Fruit fly (Drosophila melanogaster) whole organism, embryonic: ENCODE results near the gene MsrA.
A peak's percentile ranks its signal among the peaks of the same experiment; 100 is the strongest.

Source experiments
- Atf6 ChIP-seq: fragments of 200-800 bp; sonication (Bioruptor generic); IDR thresholded peaks from 2 replicates; pipeline ENCODE4 v1.3.6; 2022; ENCODE audit warnings: missing biosample characterization, missing genetic modification characterization
- B-H2 ChIP-seq: fragments of 200-800 bp; sonication (Bioruptor generic); optimal IDR thresholded peaks from 2 replicates; lab custom pipeline; 2018; ENCODE audit warnings: missing biosample characterization, mild to moderate bottlenecking, missing genetic modification characterization
- Blimp-1 ChIP-seq: fragments of 200-800 bp; sonication (Bioruptor generic); optimal IDR thresholded peaks from 3 replicates; lab custom pipeline; 2018; ENCODE audit warnings: missing biosample characterization, missing genetic modification characterization, mild to moderate bottlenecking, moderate library complexity, missing genetic modification reagents
- C15 ChIP-seq: fragments of 200-800 bp; sonication (Bioruptor generic); IDR thresholded peaks from 3 replicates; pipeline ENCODE4 v1.3.6; 2022; ENCODE audit warnings: missing biosample characterization, missing genetic modification characterization
- CG10462 ChIP-seq: fragments of 200-800 bp; sonication (Bioruptor generic); optimal IDR thresholded peaks from 2 replicates; lab custom pipeline; 2016; ENCODE audit warnings: missing biosample characterization, missing genetic modification characterization
- CG11504 ChIP-seq: fragments of 200-800 bp; sonication (Bioruptor generic); optimal IDR thresholded peaks from 3 replicates; lab custom pipeline; 2019; ENCODE audit warnings: missing biosample characterization, mild to moderate bottlenecking, missing genetic modification characterization, moderate library complexity
- CG13287 ChIP-seq: fragments of 200-800 bp; sonication (Bioruptor generic); IDR thresholded peaks from 2 replicates; pipeline ENCODE4 v1.3.6; 2022; ENCODE audit warnings: missing biosample characterization, missing genetic modification characterization; ENCODE audit not compliant: partially characterized antibody
- CG14050 ChIP-seq: fragments of 200-800 bp; sonication (Bioruptor generic); IDR thresholded peaks from 3 replicates; pipeline ENCODE4 v1.3.6; 2022; ENCODE audit warnings: missing biosample characterization, missing genetic modification characterization
- CG14441 ChIP-seq: fragments of 200-800 bp; sonication (Bioruptor generic); IDR thresholded peaks from 2 replicates; pipeline ENCODE4 v1.3.6; 2022; ENCODE audit warnings: missing biosample characterization, missing genetic modification characterization
- CG15011 ChIP-seq: fragments of 200-800 bp; sonication (Bioruptor generic); optimal IDR thresholded peaks from 3 replicates; lab custom pipeline; 2018; ENCODE audit warnings: missing biosample characterization, mild to moderate bottlenecking, missing genetic modification characterization
- CG1647 ChIP-seq: fragments of 200-800 bp; sonication (Bioruptor generic); optimal IDR thresholded peaks from 3 replicates; lab custom pipeline; 2016; ENCODE audit warnings: missing biosample characterization, missing genetic modification characterization
- CG17568 ChIP-seq: fragments of 200-800 bp; sonication (Bioruptor generic); optimal IDR thresholded peaks from 2 replicates; lab custom pipeline; 2018; ENCODE audit warnings: missing biosample characterization, mild to moderate bottlenecking, missing genetic modification characterization, moderate library complexity
- CG17912 ChIP-seq: fragments of 200-800 bp; sonication (Bioruptor generic); optimal IDR thresholded peaks from 2 replicates; lab custom pipeline; 2018; ENCODE audit warnings: missing biosample characterization, mild to moderate bottlenecking, missing genetic modification characterization
- CG18011 ChIP-seq: fragments of 200-800 bp; sonication (Bioruptor generic); optimal IDR thresholded peaks from 2 replicates; lab custom pipeline; 2017; ENCODE audit warnings: missing biosample characterization, missing genetic modification characterization, mild to moderate bottlenecking, moderate library complexity, missing genotype
- CG2875 ChIP-seq: fragments of 200-800 bp; sonication (Bioruptor generic); optimal IDR thresholded peaks from 2 replicates; lab custom pipeline; 2017; ENCODE audit warnings: missing biosample characterization, mild to moderate bottlenecking, missing genetic modification characterization, missing genetic modification reagents
- CG34224 ChIP-seq: fragments of 200-800 bp; sonication (Bioruptor generic); IDR thresholded peaks from 3 replicates; pipeline ENCODE4 v1.3.6; 2022; ENCODE audit warnings: missing biosample characterization, missing genetic modification characterization; ENCODE audit not compliant: partially characterized antibody
- CG4360 ChIP-seq: fragments of 200-800 bp; sonication (Bioruptor generic); IDR thresholded peaks from 2 replicates; pipeline ENCODE4 v1.3.6; 2022; ENCODE audit warnings: missing biosample characterization, missing genetic modification characterization
- CG4730 ChIP-seq: fragments of 200-800 bp; sonication (Bioruptor generic); IDR thresholded peaks from 2 replicates; pipeline ENCODE4 v1.3.6; 2022; ENCODE audit warnings: missing biosample characterization, missing genetic modification characterization
- CG6813 ChIP-seq: fragments of 200-800 bp; sonication (Bioruptor generic); optimal IDR thresholded peaks from 2 replicates; lab custom pipeline; 2017; ENCODE audit warnings: missing biosample characterization, missing genetic modification characterization, mild to moderate bottlenecking, moderate library complexity, missing genetic modification reagents
- CG9817 ChIP-seq: fragments of 200-800 bp; sonication (Bioruptor generic); optimal IDR thresholded peaks from 2 replicates; lab custom pipeline; 2018; ENCODE audit warnings: missing biosample characterization, mild to moderate bottlenecking, missing genetic modification characterization, moderate library complexity
- CHES-1-like ChIP-seq: fragments of 200-800 bp; sonication (Bioruptor generic); optimal IDR thresholded peaks from 2 replicates; lab custom pipeline; 2016; ENCODE audit warnings: missing biosample characterization, missing genetic modification characterization
- Chrac-16 ChIP-seq: fragments of 200-800 bp; sonication (Bioruptor generic); optimal IDR thresholded peaks from 3 replicates; lab custom pipeline; 2016; ENCODE audit warnings: missing biosample characterization, missing genetic modification characterization
- Dad ChIP-seq: fragments of 200-800 bp; sonication (Bioruptor generic); optimal IDR thresholded peaks from 3 replicates; lab custom pipeline; 2016; ENCODE audit warnings: missing biosample characterization, missing genetic modification characterization
- Dip3 ChIP-seq: fragments of 200-800 bp; sonication (Bioruptor generic); optimal IDR thresholded peaks from 3 replicates; lab custom pipeline; 2016; ENCODE audit warnings: missing biosample characterization, missing genetic modification characterization
- Dll ChIP-seq: fragments of 200-800 bp; sonication (Bioruptor generic); IDR thresholded peaks from 4 replicates; pipeline ENCODE4 v1.3.6; 2022; ENCODE audit warnings: missing biosample characterization, missing genetic modification characterization; ENCODE audit not compliant: partially characterized antibody
- Dref ChIP-seq: fragments of 200-800 bp; sonication (Bioruptor generic); IDR thresholded peaks from 2 replicates; pipeline ENCODE4 v1.3.6; 2022; ENCODE audit warnings: missing biosample characterization, missing genetic modification characterization
- ERR ChIP-seq: fragments of 200-800 bp; sonication (Bioruptor generic); optimal IDR thresholded peaks from 2 replicates; lab custom pipeline; 2016; ENCODE audit warnings: missing biosample characterization, missing genetic modification characterization
- Meics ChIP-seq: fragments of 200-800 bp; sonication (Bioruptor generic); optimal IDR thresholded peaks from 2 replicates; lab custom pipeline; 2017; ENCODE audit warnings: missing biosample characterization, mild to moderate bottlenecking, missing genetic modification characterization
- NfI ChIP-seq: fragments of 200-800 bp; sonication (Bioruptor generic); optimal IDR thresholded peaks from 3 replicates; lab custom pipeline; 2018; ENCODE audit warnings: missing biosample characterization, mild to moderate bottlenecking, missing genetic modification characterization, moderate library complexity
- PHDP ChIP-seq: fragments of 200-800 bp; sonication (Bioruptor generic); optimal IDR thresholded peaks from 3 replicates; lab custom pipeline; 2018; ENCODE audit warnings: missing biosample characterization, mild to moderate bottlenecking, missing genetic modification characterization, moderate library complexity
- Trl ChIP-seq, 3 experiments: fragments of >200 bp in 2 of 3; fragments of 200-800 bp in 1 of 3; sonication (Bioruptor generic) in 1 of 3; optimal IDR thresholded peaks; 2 replicates in 1 of 3; 3 replicates in 2 of 3; lab custom pipeline; 2016 to 2017; ENCODE audit warnings: missing biosample characterization in 1 of 3, missing genetic modification characterization in 1 of 3
- chinmo ChIP-seq: fragments of 200-800 bp; sonication (Bioruptor generic); IDR thresholded peaks from 4 replicates; pipeline ENCODE4 v1.3.6; 2022; ENCODE audit warnings: missing biosample characterization, missing genetic modification characterization; ENCODE audit not compliant: partially characterized antibody
- chm ChIP-seq: fragments of 200-800 bp; sonication (Bioruptor generic); IDR thresholded peaks from 2 replicates; pipeline ENCODE4 v1.3.6; 2022; ENCODE audit warnings: missing biosample characterization, missing genetic modification characterization
- gcm ChIP-seq: fragments of 200-800 bp; sonication (Bioruptor generic); optimal IDR thresholded peaks from 2 replicates; lab custom pipeline; 2019; ENCODE audit warnings: missing biosample characterization, mild to moderate bottlenecking, missing genetic modification characterization, moderate library complexity
- h ChIP-seq: fragments of >200 bp; optimal IDR thresholded peaks from 2 replicates; lab custom pipeline; 2017
- hkb ChIP-seq, 2 experiments: fragments of 200-800 bp in 1 of 2; fragments of >200 bp in 1 of 2; sonication (Bioruptor generic) in 1 of 2; IDR thresholded peaks in 1 of 2; optimal IDR thresholded peaks in 1 of 2; 2 replicates each; pipeline versions ENCODE4 v1.3.6 to Lab custom; 2017 to 2022; ENCODE audit warnings: missing biosample characterization in 1 of 2, missing genetic modification characterization in 1 of 2
- kay ChIP-seq: fragments of 200-800 bp; sonication (Bioruptor generic); optimal IDR thresholded peaks from 2 replicates; lab custom pipeline; 2016; ENCODE audit warnings: missing biosample characterization, missing genetic modification characterization
- lilli ChIP-seq: fragments of 200-800 bp; sonication (Bioruptor generic); optimal IDR thresholded peaks from 3 replicates; lab custom pipeline; 2016; ENCODE audit warnings: missing biosample characterization, missing genetic modification characterization
- maf-S ChIP-seq: fragments of 200-800 bp; sonication (Bioruptor generic); optimal IDR thresholded peaks from 2 replicates; lab custom pipeline; 2016; ENCODE audit warnings: missing biosample characterization, missing genetic modification characterization
- nerfin-2 ChIP-seq: fragments of 200-800 bp; sonication (Bioruptor generic); IDR thresholded peaks from 2 replicates; pipeline ENCODE4 v1.3.6; 2022; ENCODE audit warnings: missing biosample characterization, missing genetic modification characterization; ENCODE audit not compliant: partially characterized antibody
- pros ChIP-seq: fragments of 200-800 bp; sonication (Bioruptor generic); optimal IDR thresholded peaks from 3 replicates; lab custom pipeline; 2019; ENCODE audit warnings: missing biosample characterization, mild to moderate bottlenecking, missing genetic modification characterization, moderate library complexity
- salm ChIP-seq: fragments of 200-800 bp; sonication (Bioruptor generic); optimal IDR thresholded peaks from 2 replicates; lab custom pipeline; 2018; ENCODE audit warnings: missing biosample characterization, mild to moderate bottlenecking, missing genetic modification characterization
- scrt ChIP-seq: fragments of 200-800 bp; sonication (Bioruptor generic); optimal IDR thresholded peaks from 2 replicates; lab custom pipeline; 2018; ENCODE audit warnings: missing biosample characterization, mild to moderate bottlenecking, missing genetic modification characterization, moderate library complexity
- tio ChIP-seq: fragments of 200-800 bp; sonication (Bioruptor generic); optimal IDR thresholded peaks from 2 replicates; lab custom pipeline; 2017; ENCODE audit warnings: missing biosample characterization, missing genetic modification characterization, inconsistent platforms
- toy ChIP-seq: fragments of 200-800 bp; sonication (Bioruptor generic); IDR thresholded peaks from 2 replicates; pipeline ENCODE4 v1.3.6; 2022; ENCODE audit warnings: missing biosample characterization, missing genetic modification characterization
- trem ChIP-seq: fragments of 200-800 bp; optimal IDR thresholded peaks from 3 replicates; lab custom pipeline; 2019; ENCODE audit warnings: missing biosample characterization, mild to moderate bottlenecking, missing genetic modification characterization, moderate library complexity
- twi ChIP-seq: fragments of 200-800 bp; optimal IDR thresholded peaks from 2 replicates; lab custom pipeline; 2019; ENCODE audit warnings: missing biosample characterization, mild to moderate bottlenecking, missing genetic modification characterization, moderate library complexity

The MsrA gene

DNA sequence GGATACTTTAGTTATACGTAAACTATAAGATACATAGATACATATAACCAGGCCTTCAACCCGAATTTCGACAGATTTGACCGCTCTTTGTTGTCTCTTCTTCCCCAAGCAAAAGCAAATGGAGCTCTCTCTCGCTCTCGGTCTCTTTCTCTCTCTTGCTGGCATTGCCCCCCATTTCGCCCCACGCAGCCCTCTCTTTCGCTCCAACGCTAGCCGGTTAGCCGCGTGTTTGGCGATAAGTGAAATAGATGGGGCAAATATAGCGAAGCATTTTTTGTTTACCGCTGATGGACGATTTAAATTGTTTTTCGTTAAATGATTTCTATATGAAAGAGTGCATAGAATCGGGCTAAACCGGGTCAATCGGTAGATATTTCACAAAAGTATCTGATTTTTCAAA lies 3.6 kb downstream of the MsrA start (continued):
- TF ChIP-seq CHES-1-like (GFP tag; lab: Kevin White, UChicago) (peak; percentile 60), Chrac-16 (no peak), PHDP (tag; lab: Kevin White, UChicago) (no peak), scrt (GFP tag; lab: Kevin White, UChicago) (peak; percentile 21), chm (GFP tag; lab: Robert Waterston, UW) (peak; percentile 22; the same call in 1 of the 2 replicates), nerfin-2 (GFP tag; lab: Robert Waterston, UW) (no peak), CG6813 (GFP tag; lab: Kevin White, UChicago) (no peak), Trl (optimal IDR thresholded peaks at IDR 0.05; lab: Kevin White, UChicago) (peak; percentile 94 to 97), Trl (GFP tag; optimal IDR thresholded peaks at IDR 0.05; lab: Kevin White, UChicago) (peak; percentile 17)

DNA sequence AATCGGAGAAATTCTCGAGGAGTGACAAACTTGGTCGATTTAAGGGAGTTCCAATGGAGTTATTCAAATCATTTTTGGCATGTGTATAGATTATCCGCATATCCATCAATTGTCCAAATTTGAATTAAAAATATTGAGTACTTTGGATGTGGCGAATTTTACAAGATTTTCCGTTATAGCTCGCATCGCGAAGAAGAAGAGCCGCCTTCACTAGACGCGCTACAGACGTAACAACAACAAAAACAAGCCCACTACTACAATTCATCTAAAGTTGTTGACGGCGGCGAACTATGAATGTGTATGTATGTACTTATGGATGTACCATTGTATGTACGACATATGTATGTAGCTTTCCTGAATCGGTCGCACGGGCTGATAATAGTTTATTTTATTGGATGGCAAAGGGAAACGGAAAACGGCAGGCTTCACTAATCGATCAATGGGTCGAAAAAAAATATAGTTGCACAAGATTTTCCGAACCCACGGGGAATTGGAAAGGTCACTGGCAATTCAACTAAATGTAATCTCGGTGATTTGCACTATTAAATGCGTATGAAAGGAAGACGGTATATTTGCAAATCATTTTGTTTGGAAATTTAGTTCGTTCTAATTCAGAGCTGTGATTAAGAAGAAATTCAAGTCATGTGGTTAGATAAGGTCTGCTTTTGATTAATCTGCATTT lies 4.1 kb downstream of the MsrA start:
- no peak for TF ChIP-seq Blimp-1
- no peak for TF ChIP-seq salm (tag; lab: Kevin White, UChicago)
- no peak for TF ChIP-seq CG17912 (GFP tag; lab: Kevin White, UChicago)
- peak; percentile 0 for TF ChIP-seq B-H2 (GFP tag; lab: Kevin White, UChicago)
- no peak for TF ChIP-seq twi (tag; lab: Kevin White, UChicago)
- TF ChIP-seq CG18011 (GFP tag; lab: Kevin White, UChicago), result no peak
- TF ChIP-seq hkb (optimal IDR thresholded peaks at IDR 0.05; lab: Kevin White, UChicago), result no peak
- TF ChIP-seq hkb (GFP tag; IDR thresholded peaks at IDR 0.05; lab: Robert Waterston, UW), result peak; percentile 10; the same call in 1 of the 2 replicates
- TF ChIP-seq tio (GFP tag; lab: Kevin White, UChicago), result no peak
- TF ChIP-seq CG10462 (GFP tag; lab: Kevin White, UChicago), result no peak
- TF ChIP-seq CG4730 (GFP tag; lab: Robert Waterston, UW), result no peak
- no peak for TF ChIP-seq C15 (GFP tag; lab: Robert Waterston, UW)
- TF ChIP-seq Atf6 (GFP tag; lab: Robert Waterston, UW), result no peak
- no peak for TF ChIP-seq CG34224 (GFP tag; lab: Robert Waterston, UW)
- TF ChIP-seq toy (GFP tag; lab: Robert Waterston, UW), result no peak
- no peak for TF ChIP-seq gcm (GFP tag; lab: Kevin White, UChicago)
- no peak for TF ChIP-seq CG15011 (GFP tag; lab: Kevin White, UChicago)
- TF ChIP-seq NfI (GFP tag; lab: Kevin White, UChicago), result no peak
- TF ChIP-seq lilli (GFP tag; lab: Kevin White, UChicago), result no peak
- no peak for TF ChIP-seq h (lab: Kevin White, UChicago)
- no peak for TF ChIP-seq CG17568 (GFP tag; lab: Kevin White, UChicago)
- TF ChIP-seq trem (tag; lab: Kevin White, UChicago), result no peak
- no peak for TF ChIP-seq CG9817
- no peak for TF ChIP-seq maf-S (GFP tag; lab: Kevin White, UChicago)
- TF ChIP-seq CG14050 (GFP tag; lab: Robert Waterston, UW), result no peak
- TF ChIP-seq ERR, result no peak
- TF ChIP-seq kay (GFP tag; lab: Kevin White, UChicago), result no peak
- no peak for TF ChIP-seq Dref (GFP tag; lab: Robert Waterston, UW)
- TF ChIP-seq CG11504 (tag; lab: Kevin White, UChicago), result no peak
- TF ChIP-seq pros (GFP tag; lab: Kevin White, UChicago), result no peak
- TF ChIP-seq Meics (GFP tag; lab: Kevin White, UChicago), result no peak
- TF ChIP-seq Dll, result no peak; the same call in 3 of the 4 replicates
- no peak for TF ChIP-seq CG2875 (GFP tag; lab: Kevin White, UChicago)
- peak; percentile 81 for TF ChIP-seq CG4360 (GFP tag; lab: Robert Waterston, UW)
- TF ChIP-seq CG14441 (GFP tag; lab: Robert Waterston, UW), result no peak
- TF ChIP-seq CG13287 (GFP tag; lab: Robert Waterston, UW), result no peak
- TF ChIP-seq chinmo (GFP tag; lab: Robert Waterston, UW), result peak; percentile 4; the same call in 2 of the 4 replicates
- TF ChIP-seq Dad (GFP tag; lab: Kevin White, UChicago), result no peak
- TF ChIP-seq Dip3 (GFP tag; lab: Kevin White, UChicago), result no peak
- no peak for TF ChIP-seq CG1647 (GFP tag; lab: Kevin White, UChicago)
